Worm (Caenorhabditis elegans) whole organism, early embryonic: ENCODE results near the gene pck-1.

ENCODE experiments used
- B0310.2 ChIP-seq: sonication (generic microtip); optimal IDR thresholded peaks from 2 replicates; lab custom pipeline; 2016; ENCODE audit warnings: mild to moderate bottlenecking, missing genetic modification characterization, missing compliant biosample characterization
- F13C5.2 ChIP-seq: sonication (generic microtip); optimal IDR thresholded peaks from 2 replicates; lab custom pipeline; 2017; ENCODE audit warnings: mild to moderate bottlenecking, missing genetic modification characterization, inconsistent platforms, missing compliant biosample characterization
- aly-1 ChIP-seq: sonication (generic microtip); optimal IDR thresholded peaks from 2 replicates; lab custom pipeline; 2016; ENCODE audit warnings: missing genetic modification characterization, missing compliant biosample characterization
- ama-1 ChIP-seq: fragments of 150-350 bp; optimal IDR thresholded peaks from 2 replicates; lab custom pipeline; 2014
- ceh-13 ChIP-seq: fragments of 200-800 bp; sonication (Bioruptor generic); optimal IDR thresholded peaks from 2 replicates; lab custom pipeline; 2018; ENCODE audit warnings: mild to moderate bottlenecking, missing genetic modification characterization, missing compliant biosample characterization
- ceh-36 ChIP-seq: sonication (generic microtip); optimal IDR thresholded peaks from 2 replicates; lab custom pipeline; 2016; ENCODE audit warnings: missing genetic modification characterization, inconsistent platforms, missing compliant biosample characterization
- ets-7 ChIP-seq: sonication (generic microtip); optimal IDR thresholded peaks from 2 replicates; lab custom pipeline; 2016; ENCODE audit warnings: missing genotype, missing genetic modification characterization, missing compliant biosample characterization
- flt-1 ChIP-seq: fragments of 200-800 bp; sonication (Bioruptor generic); IDR thresholded peaks from 2 replicates; pipeline ENCODE4 v1.3.6; 2022; ENCODE audit warnings: missing genetic modification characterization, missing compliant biosample characterization
- hmbx-1 ChIP-seq: sonication (generic microtip); optimal IDR thresholded peaks from 2 replicates; lab custom pipeline; 2016; ENCODE audit warnings: mild to moderate bottlenecking, missing genetic modification characterization, missing compliant biosample characterization
- hmg-4 ChIP-seq: fragments of 200-800 bp; sonication (Bioruptor generic); optimal IDR thresholded peaks from 2 replicates; lab custom pipeline; 2018; ENCODE audit warnings: mild to moderate bottlenecking, missing genetic modification characterization, missing compliant biosample characterization
- hnd-1 ChIP-seq: sonication (generic microtip); optimal IDR thresholded peaks from 2 replicates; lab custom pipeline; 2016; ENCODE audit warnings: missing genetic modification characterization, missing compliant biosample characterization
- pes-1 ChIP-seq: fragments of 200-800 bp; sonication (Bioruptor generic); IDR thresholded peaks from 2 replicates; pipeline ENCODE4 v1.3.6; 2022; ENCODE audit warnings: missing genetic modification reagents, missing genetic modification characterization, missing compliant biosample characterization
- scrt-1 ChIP-seq: fragments of 200-800 bp; sonication (Bioruptor generic); IDR thresholded peaks from 2 replicates; pipeline ENCODE4 v1.3.6; 2022; ENCODE audit warnings: missing genetic modification characterization, missing compliant biosample characterization
- sea-1 ChIP-seq: fragments of 200-800 bp; sonication (Bioruptor generic); conservative IDR thresholded peaks from 2 replicates; pipeline ENCODE4 v1.3.6; 2022; ENCODE audit warnings: missing genetic modification characterization, missing compliant biosample characterization
- tbx-11 ChIP-seq: fragments of 200-800 bp; sonication (Bioruptor generic); IDR thresholded peaks from 2 replicates; pipeline ENCODE4 v1.3.6; 2022; ENCODE audit warnings: missing genetic modification characterization, missing compliant biosample characterization
- tbx-37 ChIP-seq: fragments of 200-800 bp; sonication (Bioruptor generic); conservative IDR thresholded peaks from 2 replicates; pipeline ENCODE4 v1.3.6; 2022; ENCODE audit warnings: missing genetic modification reagents, missing genetic modification characterization, missing compliant biosample characterization
- tra-4 ChIP-seq: sonication (generic microtip); optimal IDR thresholded peaks from 2 replicates; lab custom pipeline; 2017; ENCODE audit warnings: missing genetic modification characterization, missing compliant biosample characterization

The pck-1 gene

DNA sequence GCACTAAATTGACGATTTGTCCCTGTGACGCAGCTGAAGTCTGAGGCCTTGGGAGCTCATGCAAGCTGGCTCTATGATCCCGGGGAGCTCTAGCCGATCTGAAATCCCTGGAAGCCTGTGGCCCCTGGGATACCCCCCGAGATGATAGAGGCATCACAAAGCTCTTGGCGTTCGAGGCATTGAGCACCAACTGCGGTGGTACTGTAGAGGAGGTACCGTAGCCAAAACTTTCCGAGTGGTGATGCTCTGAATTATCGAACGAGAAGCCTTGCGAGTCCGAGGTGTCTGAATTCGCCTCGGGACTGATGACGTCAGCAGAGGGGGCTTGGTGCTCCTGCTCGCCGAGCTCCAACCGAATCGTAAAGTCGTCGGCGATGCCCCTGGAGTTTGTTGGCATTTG lies 44.8 kb downstream of the pck-1 start:
- TF ChIP-seq hmg-4 (GFP tag; lab: Kevin White, UChicago) (no peak), ets-7 (no peak), tbx-11 (GFP tag; lab: Robert Waterston, UW) (no peak), F13C5.2 (tag; lab: Kevin White, UChicago) (no peak), hnd-1 (no peak), pes-1 (GFP tag; lab: Robert Waterston, UW) (no peak), hmbx-1 (no peak), ceh-13 (GFP tag; lab: Kevin White, UChicago) (no peak), scrt-1 (GFP tag; lab: Robert Waterston, UW) (no peak), sea-1 (GFP tag; lab: Robert Waterston, UW) (no peak), B0310.2 (tag; lab: Kevin White, UChicago) (no peak), flt-1 (GFP tag; lab: Robert Waterston, UW) (no peak), tra-4 (tag; lab: Kevin White, UChicago) (no peak), ceh-36 (tag; lab: Kevin White, UChicago) (no peak), tbx-37 (GFP tag; lab: Robert Waterston, UW) (no peak), ama-1 (no peak), aly-1 (tag; lab: Kevin White, UChicago) (no peak)

DNA sequence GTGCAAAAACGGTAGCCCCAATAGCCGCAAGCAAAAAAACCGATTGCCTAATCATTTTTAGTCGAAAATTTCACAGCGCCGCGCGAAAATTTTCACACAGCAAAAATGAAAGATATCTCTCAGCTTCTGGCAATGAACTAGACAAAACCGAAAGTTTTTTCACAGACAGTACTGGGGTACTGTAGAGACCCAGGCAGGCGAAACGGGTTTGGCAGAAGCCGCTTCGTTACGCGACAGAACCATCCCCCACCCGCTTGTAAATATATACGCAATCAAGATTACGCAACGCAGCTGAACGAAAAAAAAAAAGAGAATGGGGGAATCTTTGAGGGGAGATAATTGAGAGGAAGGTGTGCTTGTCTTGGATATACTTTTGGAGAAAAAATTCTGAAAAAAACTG lies 46.6 kb downstream of the pck-1 start, which contains the start of gene H10E21.4:
Gene H10E21.4, minus strand, starts transcription at position 167 of the 400 bp plus-strand sequence.
- no peak for TF ChIP-seq ets-7
- no peak for TF ChIP-seq B0310.2 (tag; lab: Kevin White, UChicago)
- no peak for TF ChIP-seq scrt-1 (GFP tag; lab: Robert Waterston, UW)
- TF ChIP-seq ama-1, result no peak
- TF ChIP-seq tra-4 (tag; lab: Kevin White, UChicago), result no peak
- TF ChIP-seq ceh-36 (tag; lab: Kevin White, UChicago), result no peak
- no peak for TF ChIP-seq flt-1 (GFP tag; lab: Robert Waterston, UW)
- no peak for TF ChIP-seq tbx-11 (GFP tag; lab: Robert Waterston, UW)
- no peak for TF ChIP-seq hmbx-1
- TF ChIP-seq tbx-37 (GFP tag; lab: Robert Waterston, UW), result no peak
- no peak for TF ChIP-seq sea-1 (GFP tag; lab: Robert Waterston, UW)
- no peak for TF ChIP-seq pes-1 (GFP tag; lab: Robert Waterston, UW)
- TF ChIP-seq ceh-13 (GFP tag; lab: Kevin White, UChicago), result no peak
- no peak for TF ChIP-seq hnd-1
- TF ChIP-seq F13C5.2 (tag; lab: Kevin White, UChicago), result no peak
- TF ChIP-seq aly-1 (tag; lab: Kevin White, UChicago), result no peak
- TF ChIP-seq hmg-4 (GFP tag; lab: Kevin White, UChicago), result no peak

DNA sequence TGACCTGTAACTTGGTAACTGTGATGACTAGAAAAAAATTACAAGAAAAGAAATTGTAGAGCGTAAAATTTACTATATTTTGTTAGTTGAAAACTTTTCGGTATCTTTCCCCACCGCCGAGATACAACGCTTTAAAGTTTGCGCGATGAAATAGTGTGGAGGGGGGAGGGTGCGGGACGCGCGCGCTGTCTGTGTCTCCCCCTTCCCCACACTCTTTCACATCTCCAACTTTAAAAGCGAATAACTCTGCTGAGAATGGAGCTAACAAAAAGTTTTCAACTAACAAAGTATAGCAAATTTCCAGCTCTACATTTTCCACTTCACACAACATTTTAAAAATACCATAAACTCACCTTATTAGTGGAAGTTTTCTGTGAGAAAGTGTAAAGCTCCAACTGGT lies 48.5 kb downstream of the pck-1 start:
- TF ChIP-seq tbx-37 (GFP tag; lab: Robert Waterston, UW) (no peak), ets-7 (no peak), hmbx-1 (no peak), F13C5.2 (tag; lab: Kevin White, UChicago) (no peak), aly-1 (tag; lab: Kevin White, UChicago) (no peak), flt-1 (GFP tag; lab: Robert Waterston, UW) (no peak), B0310.2 (tag; lab: Kevin White, UChicago) (no peak), ama-1 (no peak), sea-1 (GFP tag; lab: Robert Waterston, UW) (no peak), ceh-13 (GFP tag; lab: Kevin White, UChicago) (no peak), hmg-4 (GFP tag; lab: Kevin White, UChicago) (no peak), pes-1 (GFP tag; lab: Robert Waterston, UW) (no peak), ceh-36 (tag; lab: Kevin White, UChicago) (no peak), scrt-1 (GFP tag; lab: Robert Waterston, UW) (no peak)

DNA sequence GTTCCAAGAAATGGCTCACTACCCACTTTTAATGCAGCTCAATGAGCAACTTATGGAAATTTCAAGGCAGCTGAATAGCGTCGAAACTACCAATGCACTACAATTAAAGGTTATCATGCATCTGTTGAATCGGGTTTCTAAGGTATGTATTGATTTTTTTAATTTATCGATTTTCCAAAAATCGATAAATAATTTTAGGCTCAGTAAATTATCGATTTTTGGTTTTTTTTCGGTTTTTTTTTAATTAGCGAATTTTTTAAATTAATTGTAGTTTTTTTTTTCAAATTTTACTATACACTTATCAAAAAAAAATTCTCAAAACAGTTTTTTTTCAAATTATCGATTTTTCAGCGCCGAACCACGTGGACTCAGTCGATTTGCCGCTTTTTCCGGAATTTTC lies 49.3 kb downstream of the pck-1 start:
- no peak for TF ChIP-seq hmbx-1

DNA sequence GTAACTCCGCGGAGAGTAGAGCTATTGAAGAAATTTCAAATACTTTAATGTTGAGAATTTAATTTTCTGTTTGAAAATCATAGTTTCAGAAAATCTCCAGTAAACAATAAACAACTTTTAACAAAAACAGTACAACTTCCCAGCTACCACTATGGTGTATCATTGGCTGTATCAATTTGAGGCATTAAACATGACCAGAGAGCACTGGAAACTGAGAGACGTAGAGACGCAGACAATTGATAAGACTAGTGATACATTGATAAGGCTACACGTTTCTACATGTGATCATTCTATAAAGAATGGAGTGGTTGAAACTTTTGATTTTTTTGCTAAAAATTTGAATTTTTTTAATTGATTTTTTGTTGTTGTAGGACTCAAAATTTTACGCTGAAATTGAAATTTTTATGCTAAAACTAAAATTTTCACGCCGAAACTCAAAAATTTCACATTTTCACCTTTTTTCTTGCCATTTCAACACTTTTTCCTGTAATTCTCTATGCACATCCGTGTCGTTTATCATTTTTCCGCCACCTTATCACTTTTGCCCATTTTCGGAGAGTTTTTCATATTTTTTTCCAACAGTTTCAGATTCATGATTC lies 50.7 kb downstream of the pck-1 start, which contains the start of gene H10E21.1:
Gene H10E21.1, plus strand, starts transcription at position 549 of the 599 bp plus-strand sequence.
- TF ChIP-seq scrt-1 (GFP tag; lab: Robert Waterston, UW) (no peak), ceh-36 (tag; lab: Kevin White, UChicago) (no peak), sea-1 (GFP tag; lab: Robert Waterston, UW) (no peak), B0310.2 (tag; lab: Kevin White, UChicago) (no peak), hmbx-1 (no peak), pes-1 (GFP tag; lab: Robert Waterston, UW) (no peak), tbx-37 (GFP tag; lab: Robert Waterston, UW) (no peak), aly-1 (tag; lab: Kevin White, UChicago) (no peak), ceh-13 (GFP tag; lab: Kevin White, UChicago) (no peak)

DNA sequence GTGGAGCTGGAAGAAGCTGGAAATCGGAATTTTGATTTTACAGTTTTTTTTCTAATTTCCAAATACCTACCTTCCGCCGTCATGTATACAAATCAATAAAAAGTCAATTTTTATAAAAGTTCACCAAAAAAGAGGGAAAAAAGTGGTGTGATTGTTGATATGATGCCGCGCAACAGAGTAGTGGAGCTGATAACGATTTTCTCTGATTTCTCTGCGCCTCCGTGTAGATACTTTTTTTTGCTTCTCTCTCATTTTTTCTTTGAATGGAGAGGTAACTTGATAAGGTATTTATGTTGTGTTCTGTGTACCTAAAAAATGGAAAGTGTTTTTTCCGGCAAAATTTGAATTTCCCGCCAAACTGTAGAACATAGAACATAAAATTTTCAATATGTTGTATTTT lies 51.4 kb downstream of the pck-1 start, which contains the start of gene nhr-80:
Gene nhr-80, minus strand, starts transcription at position 199 of the 400 bp plus-strand sequence.
- TF ChIP-seq pes-1 (GFP tag; lab: Robert Waterston, UW) (no peak), F13C5.2 (tag; lab: Kevin White, UChicago) (no peak), hmg-4 (GFP tag; lab: Kevin White, UChicago) (no peak), hnd-1 (no peak), sea-1 (GFP tag; lab: Robert Waterston, UW) (no peak), tra-4 (tag; lab: Kevin White, UChicago) (no peak), ceh-36 (tag; lab: Kevin White, UChicago) (no peak), ceh-13 (GFP tag; lab: Kevin White, UChicago) (no peak), tbx-11 (GFP tag; lab: Robert Waterston, UW) (no peak), tbx-37 (GFP tag; lab: Robert Waterston, UW) (no peak), hmbx-1 (no peak), ets-7 (no peak), B0310.2 (tag; lab: Kevin White, UChicago) (no peak), flt-1 (GFP tag; lab: Robert Waterston, UW) (no peak), aly-1 (tag; lab: Kevin White, UChicago) (no peak), scrt-1 (GFP tag; lab: Robert Waterston, UW) (no peak), ama-1 (no peak)

DNA sequence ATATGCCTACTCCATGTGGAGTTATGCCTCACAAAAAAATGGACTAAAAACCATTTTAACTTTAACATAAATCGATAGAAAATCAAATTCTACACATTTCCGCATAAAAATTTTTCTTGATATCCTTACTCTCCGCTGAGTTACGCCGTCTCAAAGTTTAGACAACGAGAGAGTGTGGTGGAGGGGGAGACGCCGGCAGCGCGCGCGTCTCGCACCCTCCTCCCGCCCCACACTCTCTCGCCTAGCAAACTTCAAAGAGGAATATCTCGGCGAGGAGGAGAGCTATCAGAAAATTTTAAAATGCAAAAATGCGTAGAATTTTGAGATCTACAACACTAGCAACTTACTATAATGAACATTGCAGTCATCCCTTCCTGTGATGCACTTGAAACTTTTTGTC lies 51.9 kb downstream of the pck-1 start:
- TF ChIP-seq hmbx-1, result no peak
- no peak for TF ChIP-seq pes-1 (GFP tag; lab: Robert Waterston, UW)
- TF ChIP-seq hmg-4 (GFP tag; lab: Kevin White, UChicago), result no peak
- TF ChIP-seq tra-4 (tag; lab: Kevin White, UChicago), result no peak
- TF ChIP-seq scrt-1 (GFP tag; lab: Robert Waterston, UW), result no peak
- TF ChIP-seq ets-7, result no peak
- TF ChIP-seq sea-1 (GFP tag; lab: Robert Waterston, UW), result no peak
- no peak for TF ChIP-seq tbx-11 (GFP tag; lab: Robert Waterston, UW)
- TF ChIP-seq ceh-13 (GFP tag; lab: Kevin White, UChicago), result no peak
